Worm (Caenorhabditis elegans) whole organism, L1 larva: Measurements from ENCODE around the gene srgp-1.

Experiments
- C04F5.9 ChIP-seq: sonication (generic microtip); optimal IDR thresholded peaks from 2 replicates; lab custom pipeline; 2016; ENCODE audit warnings: missing genetic modification characterization, missing compliant biosample characterization
- C16A3.4 ChIP-seq: fragments of 150-350 bp; optimal IDR thresholded peaks from 2 replicates; lab custom pipeline; 2014; ENCODE audit warnings: missing biosample characterization, missing genetic modification characterization
- C34B4.2 ChIP-seq: sonication (generic microtip); optimal IDR thresholded peaks from 2 replicates; lab custom pipeline; 2017; ENCODE audit warnings: mild to moderate bottlenecking, missing genetic modification characterization, missing compliant biosample characterization
- Y116A8C.19 ChIP-seq: sonication (generic microtip); optimal IDR thresholded peaks from 2 replicates; lab custom pipeline; 2016; ENCODE audit warnings: missing compliant biosample characterization, missing genetic modification characterization, borderline replicate concordance
- aha-1 ChIP-seq: fragments of 150-350 bp; optimal IDR thresholded peaks from 2 replicates; lab custom pipeline; 2014; ENCODE audit warnings: missing biosample characterization, missing genetic modification characterization
- aly-2 ChIP-seq: fragments of 150-350 bp; optimal IDR thresholded peaks from 2 replicates; lab custom pipeline; 2014; ENCODE audit warnings: missing biosample characterization, missing genetic modification characterization
- ama-1 ChIP-seq: fragments of 150-350 bp; optimal IDR thresholded peaks from 2 replicates; lab custom pipeline; 2014
- blmp-1 ChIP-seq: fragments of 150-350 bp; optimal IDR thresholded peaks from 2 replicates; lab custom pipeline; 2014; ENCODE audit warnings: missing biosample characterization, missing genetic modification characterization
- ceh-90 ChIP-seq: sonication (generic microtip); optimal IDR thresholded peaks from 2 replicates; lab custom pipeline; 2016; ENCODE audit warnings: missing genetic modification characterization, missing compliant biosample characterization
- ces-1 ChIP-seq: fragments of 150-350 bp; optimal IDR thresholded peaks from 2 replicates; lab custom pipeline; 2014; ENCODE audit warnings: missing biosample characterization, missing genetic modification reagents, missing genetic modification characterization
- efl-1 ChIP-seq, 4 experiments: fragments of 150-350 bp; optimal IDR thresholded peaks in 3 of 4; peaks in 1 of 4; 1 replicate in 1 of 4; 2 replicates in 3 of 4; lab custom pipeline; 2014; ENCODE audit warnings: missing biosample characterization in 2 of 4, missing genetic modification characterization in 2 of 4, missing genetic modification reagents in 2 of 4
- elt-2 ChIP-seq: sonication (generic microtip); optimal IDR thresholded peaks from 2 replicates; lab custom pipeline; 2016; ENCODE audit warnings: missing genetic modification characterization, mild to moderate bottlenecking, inconsistent platforms, missing compliant biosample characterization, missing genetic modification reagents
- elt-3 ChIP-seq, 6 experiments: fragments of 150-350 bp in 1 of 6; sonication (generic microtip); optimal IDR thresholded peaks; 2 replicates each; lab custom pipeline; 2017 to 2018; ENCODE audit warnings: missing biosample characterization in 6 of 6, missing genetic modification characterization in 6 of 6, inconsistent platforms in 1 of 6
- ets-5 ChIP-seq: fragments of 200-800 bp; sonication (Bioruptor generic); IDR thresholded peaks from 2 replicates; pipeline ENCODE4 v1.3.6; 2022; ENCODE audit warnings: missing genetic modification characterization, missing compliant biosample characterization
- fkh-10 ChIP-seq: sonication (generic microtip); optimal IDR thresholded peaks from 2 replicates; lab custom pipeline; 2017; ENCODE audit warnings: missing biosample characterization, missing genetic modification reagents, missing genetic modification characterization
- fkh-4 ChIP-seq: sonication (generic microtip); optimal IDR thresholded peaks from 2 replicates; lab custom pipeline; 2016; ENCODE audit warnings: missing compliant biosample characterization, missing genetic modification characterization, borderline replicate concordance
- fkh-8 ChIP-seq: sonication (generic microtip); optimal IDR thresholded peaks from 2 replicates; lab custom pipeline; 2016; ENCODE audit warnings: mild to moderate bottlenecking, missing genetic modification characterization, missing compliant biosample characterization
- fos-1 ChIP-seq: fragments of 150-350 bp; optimal IDR thresholded peaks from 2 replicates; lab custom pipeline; 2014; ENCODE audit warnings: missing biosample characterization, missing genetic modification characterization
- hpl-2 ChIP-seq: fragments of 150-350 bp; optimal IDR thresholded peaks from 2 replicates; lab custom pipeline; 2014; ENCODE audit warnings: missing biosample characterization, missing genetic modification reagents, missing genetic modification characterization
- isw-1 ChIP-seq: fragments of 200-800 bp; sonication (Bioruptor generic); IDR thresholded peaks from 2 replicates; pipeline ENCODE4 v1.3.6; 2022; ENCODE audit warnings: missing genetic modification characterization, missing compliant biosample characterization
- lin-14 ChIP-seq: fragments of 200-800 bp; sonication (Bioruptor generic); optimal IDR thresholded peaks from 2 replicates; lab custom pipeline; 2018; ENCODE audit warnings: mild to moderate bottlenecking, missing genetic modification characterization, moderate library complexity, missing compliant biosample characterization
- lin-15B ChIP-seq: fragments of 150-350 bp; sonication (generic microtip); optimal IDR thresholded peaks from 3 replicates; lab custom pipeline; 2014; ENCODE audit warnings: missing biosample characterization, missing genetic modification characterization
- lin-39 ChIP-seq: fragments of 150-350 bp; optimal IDR thresholded peaks from 2 replicates; lab custom pipeline; 2014; ENCODE audit warnings: missing biosample characterization, missing genetic modification reagents, missing genetic modification characterization
- lir-3 ChIP-seq: sonication (generic microtip); optimal IDR thresholded peaks from 2 replicates; lab custom pipeline; 2016; ENCODE audit warnings: mild to moderate bottlenecking, missing genetic modification characterization, moderate library complexity, missing compliant biosample characterization; ENCODE audit not compliant: poor library complexity
- mab-9 ChIP-seq: fragments of 200-800 bp; sonication (Bioruptor generic); IDR thresholded peaks from 2 replicates; pipeline ENCODE4 v1.3.6; 2022; ENCODE audit warnings: missing genetic modification reagents, missing genetic modification characterization, missing compliant biosample characterization
- nhr-19 ChIP-seq: fragments of 200-800 bp; sonication (Bioruptor generic); conservative IDR thresholded peaks from 2 replicates; pipeline ENCODE4 v1.3.6; 2022; ENCODE audit warnings: missing genetic modification characterization, missing compliant biosample characterization
- nhr-28 ChIP-seq: fragments of 150-350 bp; optimal IDR thresholded peaks from 2 replicates; lab custom pipeline; 2014; ENCODE audit warnings: missing biosample characterization, missing genetic modification characterization
- nhr-47 ChIP-seq: sonication (generic microtip); optimal IDR thresholded peaks from 2 replicates; lab custom pipeline; 2016; ENCODE audit warnings: mild to moderate bottlenecking, missing genetic modification characterization, moderate library complexity, missing compliant biosample characterization
- nhr-71 ChIP-seq: sonication (generic microtip); optimal IDR thresholded peaks from 2 replicates; lab custom pipeline; 2016; ENCODE audit warnings: mild to moderate bottlenecking, missing genetic modification characterization, moderate library complexity, missing compliant biosample characterization
- nhr-76 ChIP-seq: sonication (generic microtip); optimal IDR thresholded peaks from 2 replicates; lab custom pipeline; 2017; ENCODE audit warnings: missing biosample characterization, missing genetic modification characterization
- nhr-84 ChIP-seq: sonication (generic microtip); optimal IDR thresholded peaks from 2 replicates; lab custom pipeline; 2017; ENCODE audit warnings: missing biosample characterization, missing genetic modification characterization
- nhr-85 ChIP-seq: sonication (generic microtip); peaks from one replicate; lab custom pipeline; 2016; ENCODE audit warnings: missing genetic modification characterization, inconsistent platforms, missing compliant biosample characterization
- nhr-90 ChIP-seq: sonication (generic microtip); optimal IDR thresholded peaks from 2 replicates; lab custom pipeline; 2016; ENCODE audit warnings: mild to moderate bottlenecking, missing genetic modification characterization, missing compliant biosample characterization; ENCODE audit not compliant: poor library complexity
- pax-3 ChIP-seq: fragments of 200-800 bp; sonication (Bioruptor generic); optimal IDR thresholded peaks from 2 replicates; lab custom pipeline; 2018; ENCODE audit warnings: mild to moderate bottlenecking, missing genetic modification characterization, moderate library complexity, missing compliant biosample characterization
- rnt-1 ChIP-seq: sonication (generic microtip); optimal IDR thresholded peaks from 2 replicates; lab custom pipeline; 2016; ENCODE audit warnings: mild to moderate bottlenecking, missing genetic modification characterization, moderate library complexity, missing compliant biosample characterization
- snpc-4 ChIP-seq: fragments of 150-350 bp; optimal IDR thresholded peaks from 2 replicates; lab custom pipeline; 2014; ENCODE audit warnings: missing biosample characterization, missing genetic modification characterization
- snu-23 ChIP-seq: sonication (generic microtip); optimal IDR thresholded peaks from 2 replicates; lab custom pipeline; 2016; ENCODE audit warnings: missing genetic modification characterization, missing compliant biosample characterization
- swsn-7 ChIP-seq: sonication (generic microtip); optimal IDR thresholded peaks from 2 replicates; lab custom pipeline; 2016; ENCODE audit warnings: missing genetic modification characterization, missing compliant biosample characterization
- tbx-2 ChIP-seq: sonication (generic microtip); optimal IDR thresholded peaks from 2 replicates; lab custom pipeline; 2016; ENCODE audit warnings: missing genetic modification characterization, missing compliant biosample characterization
- tlp-1 ChIP-seq: fragments of 150-350 bp; optimal IDR thresholded peaks from 2 replicates; lab custom pipeline; 2014; ENCODE audit warnings: missing biosample characterization, missing genetic modification characterization
- unc-130 ChIP-seq: fragments of 150-350 bp; optimal IDR thresholded peaks from 2 replicates; lab custom pipeline; 2017; ENCODE audit warnings: missing biosample characterization, missing genetic modification characterization, inconsistent platforms
- unc-30 ChIP-seq: sonication (generic microtip); optimal IDR thresholded peaks from 2 replicates; lab custom pipeline; 2017; ENCODE audit warnings: missing biosample characterization, missing genetic modification characterization
- unc-62 ChIP-seq: fragments of 150-350 bp; optimal IDR thresholded peaks from 2 replicates; lab custom pipeline; 2014; ENCODE audit warnings: missing biosample characterization, missing genetic modification reagents, missing genetic modification characterization
- unc-98 ChIP-seq: fragments of 200-800 bp; sonication (Bioruptor generic); IDR thresholded peaks from 2 replicates; pipeline ENCODE4 v1.3.6; 2022; ENCODE audit warnings: missing genetic modification characterization, missing compliant biosample characterization
- xbp-1 ChIP-seq: sonication (generic microtip); optimal IDR thresholded peaks from 2 replicates; lab custom pipeline; 2016; ENCODE audit warnings: missing genetic modification characterization, missing compliant biosample characterization

Gene srgp-1

DNA sequence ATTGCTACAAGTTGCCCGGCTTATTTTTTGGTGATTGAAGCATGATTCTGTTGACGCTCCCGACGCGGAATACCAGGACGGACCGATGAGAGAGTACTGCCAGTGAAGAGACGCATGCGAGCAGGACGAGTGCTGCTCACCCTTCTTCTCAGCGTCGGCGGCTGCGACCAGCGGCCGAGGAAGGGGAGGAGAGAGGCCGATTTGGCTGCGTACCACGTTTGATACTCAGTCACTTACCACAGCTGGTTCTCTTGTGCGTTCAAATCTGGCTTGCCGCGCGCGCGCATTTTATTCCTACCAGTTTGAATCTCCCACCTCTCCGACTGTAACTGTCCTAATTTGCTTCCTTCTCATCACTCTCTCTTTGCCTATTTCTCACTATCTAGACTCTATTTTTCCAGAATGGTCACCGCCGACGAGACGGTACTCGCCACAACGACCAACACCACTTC lies 46.0 kb upstream of the srgp-1 start, which contains the start of gene mep-1 (continued):
- TF ChIP-seq mab-9 (no peak; the same call in 1 of the 2 replicates), fkh-10 (GFP tag; lab: Kevin White, UChicago) (no peak), swsn-7 (tag; lab: Kevin White, UChicago) (peak; percentile 75), ets-5 (GFP tag; lab: Robert Waterston, UW) (no peak), nhr-76 (no peak), unc-30 (tag; lab: Kevin White, UChicago) (no peak), lin-14 (peak; percentile 91), aha-1 (tag; lab: Kevin White, UChicago) (peak; percentile 33), efl-1 (optimal IDR thresholded peaks at IDR 0.05; lab: Kevin White, UChicago) (peak; percentile 60 to 62), efl-1 (GFP tag; optimal IDR thresholded peaks at IDR 0.05 in 1 of 2; lab: Kevin White, UChicago) (peak; percentile 47 to 92), tlp-1 (no peak), fos-1 (tag; lab: Kevin White, UChicago) (peak; percentile 32), nhr-71 (peak; percentile 73), lin-15B (tag; lab: Kevin White, UChicago) (peak; percentile 67), snu-23 (GFP tag; lab: Kevin White, UChicago) (peak; percentile 75), xbp-1 (tag; lab: Kevin White, UChicago) (peak; percentile 63), fkh-4 (tag; lab: Kevin White, UChicago) (peak; percentile 28), fkh-8 (tag; lab: Kevin White, UChicago) (peak; percentile 84), unc-130 (tag; lab: Kevin White, UChicago) (peak; percentile 3), hpl-2 (no peak), tbx-2 (tag; lab: Kevin White, UChicago) (peak; percentile 33)
- TF ChIP-seq, all 84 proteins: peak for 40

DNA sequence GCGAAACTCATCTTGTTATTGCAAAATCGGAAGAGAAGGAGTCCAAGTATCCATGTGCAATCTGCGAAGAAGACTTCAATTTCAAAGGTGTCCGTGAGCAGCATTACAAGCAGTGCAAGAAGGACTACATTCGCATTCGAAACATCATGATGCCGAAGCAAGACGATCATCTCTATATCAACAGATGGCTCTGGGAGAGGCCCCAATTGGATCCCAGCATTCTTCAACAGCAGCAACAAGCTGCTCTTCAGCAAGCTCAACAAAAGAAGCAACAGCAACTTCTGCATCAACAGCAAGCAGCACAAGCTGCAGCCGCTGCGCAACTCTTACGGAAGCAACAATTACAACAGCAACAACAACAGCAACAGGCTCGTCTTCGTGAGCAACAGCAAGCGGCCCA lies 44.1 kb upstream of the srgp-1 start:
- peak; percentile 50 for TF ChIP-seq nhr-85 (tag; lab: Kevin White, UChicago)
- TF ChIP-seq swsn-7 (tag; lab: Kevin White, UChicago), result no peak
- no peak for TF ChIP-seq C16A3.4
- TF ChIP-seq, all 84 proteins: peak for 1

DNA sequence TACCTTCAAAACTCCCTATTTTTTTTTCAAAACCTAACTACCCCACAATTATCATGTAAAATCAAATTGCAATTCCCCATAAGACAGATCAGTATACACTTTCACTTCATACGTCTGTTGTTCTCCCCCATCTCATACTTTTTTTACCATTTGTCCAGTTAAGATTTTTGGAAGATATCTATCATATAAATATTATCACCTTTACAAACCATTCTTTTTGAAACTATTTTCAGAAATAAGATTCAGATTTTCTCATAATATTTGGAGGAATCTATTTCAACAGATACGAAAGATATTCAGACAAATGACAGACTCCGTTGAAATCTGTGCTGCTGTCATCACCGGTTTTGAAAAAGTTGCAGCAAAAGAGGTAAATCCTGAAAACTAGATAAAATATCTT lies 42.5 kb upstream of the srgp-1 start, which contains the start of gene M04B2.2:
Gene M04B2.2, plus strand, starts transcription at position 301 of the 400 bp plus-strand sequence.
- TF ChIP-seq nhr-85 (tag; lab: Kevin White, UChicago), result peak; percentile 12
- TF ChIP-seq aha-1 (tag; lab: Kevin White, UChicago), result no peak
- no peak for TF ChIP-seq nhr-84 (tag; lab: Kevin White, UChicago)
- no peak for TF ChIP-seq unc-130 (tag; lab: Kevin White, UChicago)
- TF ChIP-seq nhr-19 (GFP tag; lab: Robert Waterston, UW), result no peak
- peak; percentile 7 for TF ChIP-seq lir-3
- peak; percentile 7 for TF ChIP-seq nhr-71
- peak; percentile 47 for TF ChIP-seq ama-1 (lab: Kevin White, UChicago)
- no peak for TF ChIP-seq elt-2
- peak; percentile 20 for TF ChIP-seq nhr-47 (tag; lab: Kevin White, UChicago)
- TF ChIP-seq lin-39 (tag; lab: Kevin White, UChicago), result peak; percentile 3
- TF ChIP-seq C34B4.2 (tag; lab: Kevin White, UChicago), result no peak
- TF ChIP-seq aly-2 (tag; lab: Kevin White, UChicago), result peak; percentile 29
- no peak for TF ChIP-seq unc-98 (GFP tag; lab: Robert Waterston, UW)
- TF ChIP-seq elt-3 (tag; optimal IDR thresholded peaks at IDR 0.05; lab: Kevin White, UChicago), result no peak

DNA sequence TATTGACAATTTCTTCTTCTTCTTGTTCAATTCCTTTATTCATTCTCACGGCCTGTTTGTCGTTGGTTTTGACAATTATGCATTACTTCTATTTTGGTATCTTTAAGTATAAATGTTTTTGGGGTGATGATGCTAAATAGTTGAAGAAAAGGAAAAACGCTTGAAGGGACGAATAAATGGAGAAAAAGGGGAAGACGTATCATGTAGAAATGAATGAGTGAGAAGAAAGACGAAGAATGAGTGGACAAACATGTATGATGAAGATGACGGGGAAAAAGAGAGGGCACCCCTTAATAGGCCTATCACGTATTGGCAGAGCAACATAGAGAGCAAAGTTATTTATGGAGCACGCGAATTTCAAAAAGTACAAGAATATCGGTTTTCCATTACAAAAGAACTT lies 21.6 kb upstream of the srgp-1 start, which contains the start of gene M04B2.7:
Gene M04B2.7, minus strand, starts transcription at position 101 of the 400 bp plus-strand sequence.
- TF ChIP-seq efl-1 (optimal IDR thresholded peaks at IDR 0.05; lab: Kevin White, UChicago) (no peak), efl-1 (GFP tag; optimal IDR thresholded peaks at IDR 0.05 in 1 of 2; lab: Kevin White, UChicago) (peak in 1 of 2 experiments; percentile 29), unc-62 (no peak)

DNA sequence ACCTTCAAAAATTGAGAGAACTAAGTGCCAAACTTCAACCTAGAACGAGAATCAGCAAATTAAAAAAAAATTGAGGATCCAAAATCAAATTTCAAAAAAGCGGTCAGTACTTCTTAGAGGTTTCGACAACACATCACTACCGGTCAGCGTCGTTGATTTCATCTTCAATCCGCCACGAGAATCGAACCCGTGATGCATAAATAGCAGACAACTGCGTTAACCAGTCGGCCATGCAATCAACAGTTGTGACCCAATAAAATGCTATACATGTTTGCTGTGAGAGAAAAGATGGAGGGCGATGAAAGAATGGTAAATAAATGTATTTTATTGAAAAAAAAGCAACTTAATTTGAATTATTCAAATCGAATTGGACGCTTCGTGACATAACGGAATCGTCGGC lies 20.6 kb upstream of the srgp-1 start:
- TF ChIP-seq nhr-90 (tag; lab: Kevin White, UChicago) (peak; percentile 86), elt-3 (tag; optimal IDR thresholded peaks at IDR 0.05; lab: Kevin White, UChicago) (peak in 5 of 6 experiments; percentile 17 to 84 (median 58)), ceh-90 (tag; lab: Kevin White, UChicago) (no peak), C34B4.2 (tag; lab: Kevin White, UChicago) (no peak), xbp-1 (tag; lab: Kevin White, UChicago) (peak; percentile 76), blmp-1 (tag; lab: Kevin White, UChicago) (peak; percentile 52), C04F5.9 (tag; lab: Kevin White, UChicago) (peak; percentile 89), pax-3 (tag; lab: Kevin White, UChicago) (peak; percentile 20), unc-30 (tag; lab: Kevin White, UChicago) (no peak), nhr-28 (tag; lab: Kevin White, UChicago) (no peak), isw-1 (GFP tag; lab: Robert Waterston, UW) (0 out of 2 replicates have a peak, but pooled peaks have one; percentile 18), ces-1 (no peak), Y116A8C.19 (no peak), elt-2 (peak; percentile 40), rnt-1 (tag; lab: Kevin White, UChicago) (peak; percentile 91), snpc-4 (tag; lab: Kevin White, UChicago) (no peak)
